Worm (Caenorhabditis elegans): Measurements from ENCODE around the gene nhr-6.
A peak's percentile ranks its signal among the peaks of the same experiment; 100 is the strongest.

The nhr-6 gene

DNA sequence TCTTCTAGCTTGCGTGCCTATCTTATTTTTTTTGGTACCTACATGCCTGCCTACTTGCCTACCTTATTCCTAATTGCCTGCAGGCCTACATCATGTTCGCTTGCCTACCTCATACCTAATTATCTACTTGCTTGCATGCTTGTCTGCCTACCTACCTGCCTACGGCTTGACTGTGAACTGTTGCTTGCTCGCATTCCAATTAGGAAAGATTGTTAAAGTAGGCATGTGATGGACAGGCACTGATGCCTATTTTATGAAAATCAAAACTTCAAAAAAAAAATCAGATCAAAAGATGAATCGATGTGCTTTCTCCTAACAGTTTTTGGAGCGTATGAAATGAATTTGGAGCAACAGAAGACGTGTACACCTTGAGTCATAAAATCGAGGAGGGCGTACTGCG is 23.0 kb upstream of the nhr-6 start:
- TF ChIP-seq aha-1 (tag) (peak; percentile 84), saeg-2 (GFP tag; IDR thresholded peaks at IDR 0.05) (no peak)

DNA sequence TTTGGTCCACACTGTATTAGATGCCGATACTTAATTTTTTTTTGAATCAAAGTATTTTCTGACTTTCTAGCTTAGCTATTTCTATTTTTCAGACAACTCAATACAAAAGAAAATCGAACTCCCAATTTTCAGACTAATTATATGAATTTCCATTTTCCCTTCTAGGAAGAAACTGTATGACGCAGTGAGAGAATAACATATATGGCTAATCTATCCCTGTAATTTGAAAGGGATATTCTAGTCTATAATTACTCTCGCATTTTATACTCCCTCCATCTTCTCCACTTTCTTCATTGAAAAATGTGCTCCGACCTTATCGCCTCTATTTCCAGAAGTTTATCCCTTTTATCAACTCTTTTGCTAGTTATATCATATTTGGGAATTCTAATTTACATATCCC is 20.0 kb upstream of the nhr-6 start, which contains the start of gene C54C6.4:
Gene C54C6.4, plus strand, starts transcription at position 301 of the 400 bp plus-strand sequence.
- TF ChIP-seq set-16 (GFP tag; IDR thresholded peaks at IDR 0.05) (no peak), F49E8.2 (tag; optimal IDR thresholded peaks at IDR 0.05; ENCODE audit: borderline replicate concordance) (no peak), nhr-111 (GFP tag; optimal IDR thresholded peaks at IDR 0.05) (no peak), lin-29 (GFP tag; IDR thresholded peaks at IDR 0.05) (no peak), unc-130 (GFP tag; optimal IDR thresholded peaks at IDR 0.05) (no peak), ctbp-1 (GFP tag; IDR thresholded peaks at IDR 0.05) (no peak), hlh-30 (tag; optimal IDR thresholded peaks at IDR 0.05; ENCODE audit: insufficient read depth) (no peak), php-3 (GFP tag; IDR thresholded peaks at IDR 0.05) (no peak), jun-1 (tag; optimal IDR thresholded peaks at IDR 0.05) (no peak), lin-15B (tag; optimal IDR thresholded peaks at IDR 0.05) (no peak), fos-1 (tag; optimal IDR thresholded peaks at IDR 0.05) (no peak), daf-12 (tag; optimal IDR thresholded peaks at IDR 0.05) (no peak), aha-1 (tag) (no peak), nhr-25 (tag; optimal IDR thresholded peaks at IDR 0.05; ENCODE audit: borderline replicate concordance, insufficient read depth) (no peak), zfp-2 (tag; optimal IDR thresholded peaks at IDR 0.05) (no peak), daf-16 (GFP tag; optimal IDR thresholded peaks at IDR 0.05) (no peak), daf-16 (tag; optimal IDR thresholded peaks at IDR 0.05) (no peak), daf-19 (GFP tag; conservative IDR thresholded peaks at IDR 0.05) (no peak), lin-1 (GFP tag; IDR thresholded peaks at IDR 0.05) (no peak), unc-39 (tag; optimal IDR thresholded peaks at IDR 0.05) (no peak)

DNA sequence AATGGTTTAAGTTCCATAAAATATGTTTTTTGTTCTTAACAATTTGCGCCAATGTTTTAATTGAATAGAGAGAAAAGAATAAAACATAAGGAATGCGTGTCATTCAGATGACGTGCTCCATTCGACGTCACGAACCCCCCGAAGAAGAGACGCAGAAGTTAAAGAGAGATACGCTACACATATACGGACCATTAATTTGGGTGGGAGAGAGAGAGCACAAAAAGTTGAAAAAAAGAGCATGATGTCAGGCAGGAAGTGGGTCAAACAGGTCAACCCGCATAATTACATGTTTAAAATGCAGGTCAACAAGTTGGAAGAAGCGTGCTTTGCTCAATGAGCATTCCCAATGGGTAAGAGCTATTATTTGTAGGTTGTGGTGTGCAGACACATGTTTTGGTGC is 13.1 kb upstream of the nhr-6 start:
- peak in 1 of 2 experiments; percentile 13 for TF ChIP-seq mdl-1 (tag; optimal IDR thresholded peaks at IDR 0.05)
- no peak for TF ChIP-seq madf-5 (GFP tag; IDR thresholded peaks at IDR 0.05)
- peak in 1 of 2 experiments; percentile 31 for TF ChIP-seq lsy-2 (tag; optimal IDR thresholded peaks at IDR 0.05)
- TF ChIP-seq mxl-3 (GFP tag; optimal IDR thresholded peaks at IDR 0.05) = no peak

DNA sequence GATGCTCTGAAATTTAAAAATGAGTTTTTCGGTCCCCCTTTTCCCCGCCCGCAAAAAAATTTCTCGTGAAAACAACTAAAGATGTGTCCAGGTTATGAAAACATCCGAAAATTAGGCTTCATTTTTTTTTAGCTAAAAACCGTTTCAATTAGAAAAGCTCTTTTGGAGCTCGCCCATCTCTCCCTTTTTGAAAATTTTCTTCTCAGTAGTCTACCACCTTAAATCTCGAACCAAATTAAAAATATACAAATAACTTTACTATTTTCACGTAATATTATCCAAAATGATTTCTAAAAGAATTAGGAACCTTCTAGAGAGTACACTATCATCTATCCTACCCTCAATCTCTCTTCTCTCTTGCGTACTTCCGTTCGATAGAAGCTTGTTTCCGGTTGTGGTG is 11.1 kb upstream of the nhr-6 start:
- peak in 1 of 2 experiments; percentile 65 for TF ChIP-seq unc-62 (GFP tag; optimal IDR thresholded peaks at IDR 0.05 in 1 of 2)
- TF ChIP-seq unc-62 (tag; optimal IDR thresholded peaks at IDR 0.05) = no peak
- peak; percentile 72 for TF ChIP-seq aha-1 (tag)
- no peak for TF ChIP-seq lin-15B (tag; optimal IDR thresholded peaks at IDR 0.05)
- TF ChIP-seq nhr-11 (tag; optimal IDR thresholded peaks at IDR 0.05) = no peak

DNA sequence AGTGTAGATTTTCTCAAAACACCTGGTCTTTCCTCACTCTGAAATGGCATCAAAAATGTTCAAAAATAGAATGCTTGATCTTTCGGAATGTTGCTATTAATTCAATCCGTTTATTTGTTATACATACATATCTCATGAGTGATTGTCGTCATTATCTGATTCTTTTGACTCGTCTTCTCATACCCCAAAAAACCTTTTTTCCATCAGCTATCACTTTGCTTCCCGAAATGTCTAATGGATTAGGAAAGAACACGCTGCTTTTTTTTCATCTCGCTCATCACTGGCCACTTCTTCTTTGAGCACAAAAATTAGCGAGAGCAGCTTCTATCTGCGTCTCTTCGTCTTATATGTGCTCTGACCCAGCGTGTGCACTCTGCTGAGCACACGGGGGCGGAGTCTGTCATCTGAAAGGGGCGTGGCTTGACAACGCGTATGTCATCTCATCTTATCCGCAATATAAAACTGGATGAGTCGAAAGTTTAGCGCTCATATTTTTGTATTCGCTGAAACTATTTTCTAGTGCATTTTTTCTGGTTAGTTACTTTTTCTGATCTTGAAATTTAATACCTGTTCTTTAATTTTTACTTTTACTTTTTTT is 8.5 kb upstream of the nhr-6 start:
- TF ChIP-seq hlh-30 (tag; optimal IDR thresholded peaks at IDR 0.05; ENCODE audit: insufficient read depth) (no peak), aha-1 (tag) (peak; percentile 58), Y48G9A.11 (GFP tag; IDR thresholded peaks at IDR 0.05) (no peak), mes-2 (tag; optimal IDR thresholded peaks at IDR 0.05; ENCODE audit: poor library complexity, severe bottlenecking) (no peak), dve-1 (tag; optimal IDR thresholded peaks at IDR 0.05; ENCODE audit: insufficient read depth) (no peak), nhr-11 (tag; optimal IDR thresholded peaks at IDR 0.05) (no peak), nhr-10 (tag; optimal IDR thresholded peaks at IDR 0.05) (no peak), ama-1 (optimal IDR thresholded peaks at IDR 0.05) (no peak)

All from whole organism, L4 larva.